Fruit fly (Drosophila melanogaster): ENCODE data around the gene Rga.

DNA sequence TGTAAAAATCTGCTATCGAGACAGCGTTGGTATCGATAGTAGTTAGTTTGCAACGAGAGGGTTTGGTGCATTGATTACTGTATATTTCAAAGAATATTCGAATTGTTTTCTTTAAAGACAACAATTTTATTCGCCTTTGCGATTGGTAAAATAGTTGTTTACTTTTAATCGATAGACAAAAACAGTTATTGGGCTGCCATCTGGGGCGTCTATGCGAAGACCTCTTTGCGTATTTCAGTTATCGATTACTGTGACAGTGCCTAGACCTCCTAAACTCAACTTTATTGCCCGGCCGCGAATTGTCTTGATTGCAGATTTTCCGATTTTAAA is 167 bp upstream of the Rga start, which contains the start of gene Atu:
- no peak for TF ChIP-seq h (optimal IDR thresholded peaks at IDR 0.05)
- no peak for TF ChIP-seq ttk (optimal IDR thresholded peaks at IDR 0.05)
- TF ChIP-seq insv (optimal IDR thresholded peaks at IDR 0.05), result no peak
- no peak for TF ChIP-seq psq (optimal IDR thresholded peaks at IDR 0.05)
- TF ChIP-seq Myc (optimal IDR thresholded peaks at IDR 0.05), result no peak
- no peak for TF ChIP-seq Sin3A (optimal IDR thresholded peaks at IDR 0.05)

Measured in Kc167 (cell line).